Worm (Caenorhabditis elegans) whole organism, early embryonic: ENCODE results near the gene F58G1.7.

ENCODE experiments used
- B0310.2 ChIP-seq: sonication (generic microtip); optimal IDR thresholded peaks from 2 replicates; lab custom pipeline; 2016; ENCODE audit warnings: mild to moderate bottlenecking, missing genetic modification characterization, missing compliant biosample characterization
- F13C5.2 ChIP-seq: sonication (generic microtip); optimal IDR thresholded peaks from 2 replicates; lab custom pipeline; 2017; ENCODE audit warnings: mild to moderate bottlenecking, missing genetic modification characterization, inconsistent platforms, missing compliant biosample characterization
- aly-1 ChIP-seq: sonication (generic microtip); optimal IDR thresholded peaks from 2 replicates; lab custom pipeline; 2016; ENCODE audit warnings: missing genetic modification characterization, missing compliant biosample characterization
- ama-1 ChIP-seq: fragments of 150-350 bp; optimal IDR thresholded peaks from 2 replicates; lab custom pipeline; 2014
- ceh-13 ChIP-seq: fragments of 200-800 bp; sonication (Bioruptor generic); optimal IDR thresholded peaks from 2 replicates; lab custom pipeline; 2018; ENCODE audit warnings: mild to moderate bottlenecking, missing genetic modification characterization, missing compliant biosample characterization
- ceh-36 ChIP-seq: sonication (generic microtip); optimal IDR thresholded peaks from 2 replicates; lab custom pipeline; 2016; ENCODE audit warnings: missing genetic modification characterization, inconsistent platforms, missing compliant biosample characterization
- ets-7 ChIP-seq: sonication (generic microtip); optimal IDR thresholded peaks from 2 replicates; lab custom pipeline; 2016; ENCODE audit warnings: missing genotype, missing genetic modification characterization, missing compliant biosample characterization
- flt-1 ChIP-seq: fragments of 200-800 bp; sonication (Bioruptor generic); IDR thresholded peaks from 2 replicates; pipeline ENCODE4 v1.3.6; 2022; ENCODE audit warnings: missing genetic modification characterization, missing compliant biosample characterization
- hmbx-1 ChIP-seq: sonication (generic microtip); optimal IDR thresholded peaks from 2 replicates; lab custom pipeline; 2016; ENCODE audit warnings: mild to moderate bottlenecking, missing genetic modification characterization, missing compliant biosample characterization
- hmg-4 ChIP-seq: fragments of 200-800 bp; sonication (Bioruptor generic); optimal IDR thresholded peaks from 2 replicates; lab custom pipeline; 2018; ENCODE audit warnings: mild to moderate bottlenecking, missing genetic modification characterization, missing compliant biosample characterization
- hnd-1 ChIP-seq: sonication (generic microtip); optimal IDR thresholded peaks from 2 replicates; lab custom pipeline; 2016; ENCODE audit warnings: missing genetic modification characterization, missing compliant biosample characterization
- pes-1 ChIP-seq: fragments of 200-800 bp; sonication (Bioruptor generic); IDR thresholded peaks from 2 replicates; pipeline ENCODE4 v1.3.6; 2022; ENCODE audit warnings: missing genetic modification reagents, missing genetic modification characterization, missing compliant biosample characterization
- scrt-1 ChIP-seq: fragments of 200-800 bp; sonication (Bioruptor generic); IDR thresholded peaks from 2 replicates; pipeline ENCODE4 v1.3.6; 2022; ENCODE audit warnings: missing genetic modification characterization, missing compliant biosample characterization
- sea-1 ChIP-seq: fragments of 200-800 bp; sonication (Bioruptor generic); conservative IDR thresholded peaks from 2 replicates; pipeline ENCODE4 v1.3.6; 2022; ENCODE audit warnings: missing genetic modification characterization, missing compliant biosample characterization
- tbx-11 ChIP-seq: fragments of 200-800 bp; sonication (Bioruptor generic); IDR thresholded peaks from 2 replicates; pipeline ENCODE4 v1.3.6; 2022; ENCODE audit warnings: missing genetic modification characterization, missing compliant biosample characterization
- tbx-37 ChIP-seq: fragments of 200-800 bp; sonication (Bioruptor generic); conservative IDR thresholded peaks from 2 replicates; pipeline ENCODE4 v1.3.6; 2022; ENCODE audit warnings: missing genetic modification reagents, missing genetic modification characterization, missing compliant biosample characterization
- tra-4 ChIP-seq: sonication (generic microtip); optimal IDR thresholded peaks from 2 replicates; lab custom pipeline; 2017; ENCODE audit warnings: missing genetic modification characterization, missing compliant biosample characterization

F58G1.7 gene

ce11 chrII:12953297-12953696, 5.2 kb upstream of the F58G1.7 start:
- TF ChIP-seq aly-1 (tag; lab: Kevin White, UChicago) (no peak), ceh-36 (tag; lab: Kevin White, UChicago) (no peak), pes-1 (GFP tag; lab: Robert Waterston, UW) (no peak), hmbx-1 (no peak), ceh-13 (GFP tag; lab: Kevin White, UChicago) (no peak), tbx-11 (GFP tag; lab: Robert Waterston, UW) (no peak), scrt-1 (GFP tag; lab: Robert Waterston, UW) (no peak), ets-7 (tag; lab: Kevin White, UChicago) (no peak), tbx-37 (GFP tag; lab: Robert Waterston, UW) (no peak), B0310.2 (tag; lab: Kevin White, UChicago) (no peak), hnd-1 (tag; lab: Kevin White, UChicago) (no peak), tra-4 (tag; lab: Kevin White, UChicago) (no peak), sea-1 (no peak), F13C5.2 (tag; lab: Kevin White, UChicago) (no peak)

DNA sequence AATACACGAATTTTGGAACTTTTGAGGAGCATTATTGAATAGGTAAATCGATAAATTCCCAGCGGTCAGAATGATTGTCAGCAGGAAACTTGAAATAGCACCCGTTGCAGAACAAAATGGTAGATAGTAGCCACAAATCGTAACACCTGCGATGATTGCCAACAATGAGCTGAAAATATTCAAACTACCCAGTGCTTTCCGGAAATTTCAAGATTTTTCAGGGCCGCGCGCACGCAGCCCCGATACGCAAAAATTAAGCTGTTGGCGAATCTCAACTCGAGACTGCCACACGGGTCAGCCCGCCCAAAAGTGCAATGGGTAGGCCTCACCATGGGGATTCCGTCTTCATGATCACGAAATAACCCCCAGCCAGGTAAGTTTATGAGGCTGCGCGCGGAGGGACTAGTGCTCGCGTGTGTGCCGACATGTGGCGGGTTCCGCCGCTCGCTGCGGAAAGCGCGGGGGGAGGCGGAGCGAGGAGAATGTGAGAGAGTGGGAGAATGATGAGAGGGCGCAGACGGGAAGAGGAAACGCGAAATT, 3.4 kb downstream of the F58G1.7 start:
- TF ChIP-seq hmbx-1 (peak; percentile 66), aly-1 (tag; lab: Kevin White, UChicago) (peak; percentile 56), ceh-13 (GFP tag; lab: Kevin White, UChicago) (peak; percentile 21), B0310.2 (tag; lab: Kevin White, UChicago) (peak; percentile 86), ama-1 (lab: Kevin White, UChicago) (peak; percentile 97), F13C5.2 (tag; lab: Kevin White, UChicago) (peak; percentile 82), scrt-1 (GFP tag; lab: Robert Waterston, UW) (peak; percentile 36; the same call in 1 of the 2 replicates), flt-1 (peak; percentile 47; the same call in 1 of the 2 replicates), ets-7 (tag; lab: Kevin White, UChicago) (peak; percentile 48), ceh-36 (tag; lab: Kevin White, UChicago) (peak; percentile 69), sea-1 (0 out of 2 replicates have a peak, but pooled peaks have one; percentile 68), tbx-37 (GFP tag; lab: Robert Waterston, UW) (peak; percentile 30; the same call in 1 of the 2 replicates), pes-1 (GFP tag; lab: Robert Waterston, UW) (peak; percentile 80; the same call in 1 of the 2 replicates), tbx-11 (GFP tag; lab: Robert Waterston, UW) (peak; percentile 58), hnd-1 (tag; lab: Kevin White, UChicago) (no peak), hmg-4 (GFP tag; lab: Kevin White, UChicago) (peak; percentile 85), tra-4 (tag; lab: Kevin White, UChicago) (peak; percentile 88)

DNA sequence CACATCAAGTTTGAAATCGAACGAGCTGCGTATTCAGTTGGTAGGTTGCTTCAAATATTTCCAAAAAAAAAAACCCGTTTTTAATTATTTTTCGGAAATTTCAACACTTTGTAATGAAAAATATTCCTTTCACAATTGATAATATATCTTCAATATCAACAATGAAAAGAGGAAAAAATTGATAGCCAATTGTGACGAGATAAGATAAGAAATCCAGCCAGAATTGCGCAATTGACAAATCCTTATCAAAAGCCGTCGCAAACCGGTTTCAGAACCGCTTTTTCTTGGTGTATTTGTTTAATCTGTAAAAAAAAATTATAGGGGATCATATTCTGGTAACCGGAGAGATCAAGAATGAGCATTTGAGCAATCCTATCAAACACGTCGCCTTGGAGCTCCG, 5.6 kb downstream of the F58G1.7 start:
- TF ChIP-seq aly-1 (tag; lab: Kevin White, UChicago): no peak
- TF ChIP-seq ama-1 (lab: Kevin White, UChicago): no peak
- TF ChIP-seq hmbx-1: no peak
- no peak for TF ChIP-seq ets-7 (tag; lab: Kevin White, UChicago)
- no peak for TF ChIP-seq ceh-36 (tag; lab: Kevin White, UChicago)
- no peak for TF ChIP-seq flt-1
- TF ChIP-seq hnd-1 (tag; lab: Kevin White, UChicago): no peak
- TF ChIP-seq hmg-4 (GFP tag; lab: Kevin White, UChicago): no peak
- TF ChIP-seq scrt-1 (GFP tag; lab: Robert Waterston, UW): no peak

- TF ChIP-seq ceh-36 (tag; lab: Kevin White, UChicago): no peak
- TF ChIP-seq tbx-11 (GFP tag; lab: Robert Waterston, UW): no peak
- no peak for TF ChIP-seq ceh-13 (GFP tag; lab: Kevin White, UChicago)
- no peak for TF ChIP-seq ets-7 (tag; lab: Kevin White, UChicago)
- no peak for TF ChIP-seq aly-1 (tag; lab: Kevin White, UChicago)
- TF ChIP-seq hmbx-1: no peak
- TF ChIP-seq F13C5.2 (tag; lab: Kevin White, UChicago): no peak
- TF ChIP-seq flt-1: no peak
- no peak for TF ChIP-seq tbx-37 (GFP tag; lab: Robert Waterston, UW)
- no peak for TF ChIP-seq tra-4 (tag; lab: Kevin White, UChicago)
- TF ChIP-seq B0310.2 (tag; lab: Kevin White, UChicago): no peak
These were observed 8.3 kb downstream of the F58G1.7 start, which contains the start of gene arrd-10 for ce11 chrII:12939801-12940200. arrd-10 (plus strand) TSS chrII:12940101.

ce11 chrII:12939161-12939560, 8.9 kb downstream of the F58G1.7 start:
- TF ChIP-seq B0310.2 (tag; lab: Kevin White, UChicago): no peak
- no peak for TF ChIP-seq ceh-13 (GFP tag; lab: Kevin White, UChicago)
- TF ChIP-seq tbx-11 (GFP tag; lab: Robert Waterston, UW): no peak
- TF ChIP-seq aly-1 (tag; lab: Kevin White, UChicago): no peak
- TF ChIP-seq tra-4 (tag; lab: Kevin White, UChicago): no peak
- no peak for TF ChIP-seq flt-1
- TF ChIP-seq sea-1: no peak
- no peak for TF ChIP-seq ceh-36 (tag; lab: Kevin White, UChicago)
- no peak for TF ChIP-seq tbx-37 (GFP tag; lab: Robert Waterston, UW)
- TF ChIP-seq pes-1 (GFP tag; lab: Robert Waterston, UW): no peak
- no peak for TF ChIP-seq hnd-1 (tag; lab: Kevin White, UChicago)
- TF ChIP-seq scrt-1 (GFP tag; lab: Robert Waterston, UW): no peak
- TF ChIP-seq F13C5.2 (tag; lab: Kevin White, UChicago): no peak
- no peak for TF ChIP-seq ets-7 (tag; lab: Kevin White, UChicago)
- TF ChIP-seq hmg-4 (GFP tag; lab: Kevin White, UChicago): no peak
- no peak for TF ChIP-seq hmbx-1
- no peak for TF ChIP-seq ama-1 (lab: Kevin White, UChicago)

- TF ChIP-seq ama-1 (lab: Kevin White, UChicago) (no peak), scrt-1 (GFP tag; lab: Robert Waterston, UW) (no peak), hnd-1 (tag; lab: Kevin White, UChicago) (no peak), pes-1 (GFP tag; lab: Robert Waterston, UW) (no peak), F13C5.2 (tag; lab: Kevin White, UChicago) (no peak), B0310.2 (tag; lab: Kevin White, UChicago) (no peak), hmg-4 (GFP tag; lab: Kevin White, UChicago) (no peak), sea-1 (no peak), ets-7 (tag; lab: Kevin White, UChicago) (no peak), flt-1 (no peak), ceh-36 (tag; lab: Kevin White, UChicago) (no peak)
These were observed 12.8 kb downstream of the F58G1.7 start, which contains the start of gene lips-9 for ce11 chrII:12935259-12935658. lips-9 (minus strand) TSS chrII:12935359.
